Fruit fly (Drosophila melanogaster): Measurements from ENCODE around the gene Akt.

Akt gene

dm6 chr3R:16148712-16149111 lies 49.7 kb downstream of the Akt start:
- TF ChIP-seq CG8478 (optimal IDR thresholded peaks at IDR 0.05) (no peak), CTCF (optimal IDR thresholded peaks at IDR 0.05) (no peak)

- TF ChIP-seq CTCF (optimal IDR thresholded peaks at IDR 0.05), result no peak
- TF ChIP-seq CG8478 (optimal IDR thresholded peaks at IDR 0.05), result no peak
Measured at dm6 chr3R:16151239-16151860, 52.3 kb downstream of the Akt start, which contains the start of gene Fer2. Gene Fer2, minus strand, starts transcription at chr3R:16151312.

DNA sequence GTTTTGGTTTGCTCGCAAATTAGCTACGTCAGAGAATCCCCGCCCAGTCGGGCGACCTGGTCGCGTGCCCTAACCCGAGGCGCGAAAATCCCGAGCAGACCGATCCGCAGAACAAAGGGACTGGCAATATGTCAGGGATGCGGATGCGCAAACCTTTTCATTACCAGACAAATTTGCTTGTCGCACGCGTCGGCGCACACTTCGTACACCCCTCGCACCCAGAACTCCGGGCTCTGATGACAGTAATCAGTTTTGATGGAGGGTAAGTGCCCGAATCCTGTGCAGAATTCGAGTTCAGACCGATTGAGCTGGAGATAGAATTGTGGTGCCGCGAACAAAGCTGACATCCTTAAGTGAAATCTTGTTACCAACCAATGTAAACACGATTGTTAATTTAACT lies 53.3 kb downstream of the Akt start:
- TF ChIP-seq CTCF (optimal IDR thresholded peaks at IDR 0.05), result no peak

- no peak for TF ChIP-seq CTCF (optimal IDR thresholded peaks at IDR 0.05)
- no peak for TF ChIP-seq CG8478 (optimal IDR thresholded peaks at IDR 0.05)
Measured at dm6 chr3R:16153356-16153905, 54.4 kb downstream of the Akt start.

dm6 chr3R:16154263-16154662 lies 55.2 kb downstream of the Akt start:
- TF ChIP-seq CG8478 (optimal IDR thresholded peaks at IDR 0.05), result no peak
- no peak for TF ChIP-seq CTCF (optimal IDR thresholded peaks at IDR 0.05)

DNA sequence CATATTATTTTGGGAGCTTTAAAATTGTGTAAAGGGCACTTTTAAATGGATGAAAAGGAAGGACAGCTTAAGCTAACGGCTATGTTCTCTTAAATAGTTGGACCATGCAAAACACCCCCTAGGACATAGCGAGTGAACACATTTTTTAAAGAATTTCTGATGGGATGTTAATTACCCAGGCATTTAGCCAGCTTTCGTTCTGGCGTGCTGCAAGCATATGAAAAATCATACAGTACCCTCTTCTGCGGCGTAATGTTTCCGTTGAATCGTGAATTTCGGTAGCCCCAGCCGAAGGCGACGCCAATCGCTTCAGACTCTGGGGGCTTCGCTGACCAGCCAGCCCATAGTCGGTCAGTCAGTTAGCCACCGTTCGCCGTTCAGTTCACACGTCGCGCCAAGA lies 55.7 kb downstream of the Akt start, which contains the start of gene CG6006:
Gene CG6006, plus strand, starts transcription at position 301 of the 400 bp plus-strand sequence.
- TF ChIP-seq CG8478 (optimal IDR thresholded peaks at IDR 0.05), result no peak
- TF ChIP-seq CTCF (optimal IDR thresholded peaks at IDR 0.05), result no peak

All from S2 (cell line).